Worm (Caenorhabditis elegans) whole organism, L3 larva: Measurements from ENCODE around the gene srw-29.

ENCODE experiments used
- R02D3.7 ChIP-seq: fragments of 150-350 bp; optimal IDR thresholded peaks from 2 replicates; lab custom pipeline; 2014; ENCODE audit warnings: missing biosample characterization, missing genetic modification characterization
- aly-2 ChIP-seq: fragments of 150-350 bp; optimal IDR thresholded peaks from 2 replicates; lab custom pipeline; 2014; ENCODE audit warnings: missing biosample characterization, missing genetic modification characterization
- ama-1 ChIP-seq: fragments of 150-350 bp; optimal IDR thresholded peaks from 2 replicates; lab custom pipeline; 2018
- ceh-16 ChIP-seq: sonication (generic microtip); optimal IDR thresholded peaks from 2 replicates; lab custom pipeline; 2017; ENCODE audit warnings: missing biosample characterization, missing genetic modification characterization
- ceh-28 ChIP-seq: fragments of 150-350 bp; optimal IDR thresholded peaks from 2 replicates; lab custom pipeline; 2014; ENCODE audit warnings: missing biosample characterization, missing genetic modification reagents, missing genetic modification characterization
- ceh-82 ChIP-seq: fragments of 150-350 bp; optimal IDR thresholded peaks from 2 replicates; lab custom pipeline; 2014; ENCODE audit warnings: missing biosample characterization, missing genetic modification characterization
- ceh-9 ChIP-seq: sonication (generic microtip); optimal IDR thresholded peaks from 2 replicates; lab custom pipeline; 2018; ENCODE audit warnings: missing biosample characterization, missing genetic modification characterization
- daf-12 ChIP-seq: fragments of 150-350 bp; optimal IDR thresholded peaks from 2 replicates; lab custom pipeline; 2014; ENCODE audit warnings: missing biosample characterization, missing genetic modification reagents, missing genetic modification characterization
- egl-27 ChIP-seq: sonication (generic microtip); optimal IDR thresholded peaks from 4 replicates; lab custom pipeline; 2017; ENCODE audit warnings: missing biosample characterization, missing genetic modification reagents, missing genetic modification characterization
- egl-5 ChIP-seq: fragments of 150-350 bp; optimal IDR thresholded peaks from 2 replicates; lab custom pipeline; 2017; ENCODE audit warnings: missing biosample characterization, missing genetic modification reagents, missing genetic modification characterization, inconsistent platforms
- elt-1 ChIP-seq: fragments of 150-350 bp; optimal IDR thresholded peaks from 2 replicates; lab custom pipeline; 2014; ENCODE audit warnings: missing biosample characterization, missing genetic modification characterization
- elt-2 ChIP-seq: sonication (generic microtip); optimal IDR thresholded peaks from 2 replicates; lab custom pipeline; 2016; ENCODE audit warnings: missing genetic modification reagents, mild to moderate bottlenecking, missing genetic modification characterization, missing compliant biosample characterization
- elt-3 ChIP-seq, 3 experiments: fragments of 150-350 bp in 1 of 3; sonication (generic microtip) in 2 of 3; optimal IDR thresholded peaks; 2 replicates in 2 of 3; 4 replicates in 1 of 3; lab custom pipeline; 2014 to 2017; ENCODE audit warnings: missing biosample characterization in 3 of 3, missing genetic modification characterization in 3 of 3
- eor-1 ChIP-seq, 2 experiments: fragments of 150-350 bp; optimal IDR thresholded peaks; 2 replicates each; lab custom pipeline; 2014 to 2018; ENCODE audit warnings: missing biosample characterization in 2 of 2, missing genetic modification characterization in 2 of 2
- fkh-2 ChIP-seq: fragments of 150-350 bp; optimal IDR thresholded peaks from 2 replicates; lab custom pipeline; 2014; ENCODE audit warnings: missing biosample characterization, missing genetic modification reagents, missing genetic modification characterization
- hmg-11 ChIP-seq: sonication (generic microtip); optimal IDR thresholded peaks from 2 replicates; lab custom pipeline; 2016; ENCODE audit warnings: missing genetic modification characterization, missing compliant biosample characterization
- lin-15B ChIP-seq: fragments of 150-350 bp; optimal IDR thresholded peaks from 2 replicates; lab custom pipeline; 2014; ENCODE audit warnings: missing biosample characterization, missing genetic modification characterization
- lin-39 ChIP-seq: fragments of 150-350 bp; optimal IDR thresholded peaks from 2 replicates; lab custom pipeline; 2018; ENCODE audit warnings: missing biosample characterization, missing genetic modification reagents, missing genetic modification characterization
- lsy-12 ChIP-seq: sonication (generic microtip); optimal IDR thresholded peaks from 2 replicates; lab custom pipeline; 2016; ENCODE audit warnings: mild to moderate bottlenecking, missing genetic modification characterization, missing compliant biosample characterization
- mml-1 ChIP-seq: fragments of 150-350 bp; sonication (generic microtip); optimal IDR thresholded peaks from 3 replicates; lab custom pipeline; 2014; ENCODE audit warnings: missing biosample characterization, missing genetic modification characterization
- nfya-1 ChIP-seq: sonication (generic microtip); optimal IDR thresholded peaks from 2 replicates; lab custom pipeline; 2017; ENCODE audit warnings: missing genetic modification characterization, mild to moderate bottlenecking, missing compliant biosample characterization, antibody characterized with exemption, moderate library complexity; ENCODE audit not compliant: insufficient read depth
- nhr-11 ChIP-seq: fragments of 150-350 bp; optimal IDR thresholded peaks from 2 replicates; lab custom pipeline; 2014; ENCODE audit warnings: missing biosample characterization, missing genetic modification characterization
- nhr-23 ChIP-seq: fragments of 150-350 bp; optimal IDR thresholded peaks from 2 replicates; lab custom pipeline; 2014; ENCODE audit warnings: missing biosample characterization, missing genetic modification reagents, missing genetic modification characterization
- nhr-237 ChIP-seq: fragments of 150-350 bp; optimal IDR thresholded peaks from 2 replicates; lab custom pipeline; 2014; ENCODE audit warnings: missing biosample characterization, missing genetic modification characterization
- nhr-43 ChIP-seq: sonication (generic microtip); optimal IDR thresholded peaks from 2 replicates; lab custom pipeline; 2016; ENCODE audit warnings: mild to moderate bottlenecking, missing genetic modification characterization, missing compliant biosample characterization; ENCODE audit not compliant: poor library complexity, severe bottlenecking
- nhr-67 ChIP-seq: fragments of 150-350 bp; optimal IDR thresholded peaks from 2 replicates; lab custom pipeline; 2014; ENCODE audit warnings: missing biosample characterization, missing genetic modification characterization
- nhr-76 ChIP-seq: fragments of 150-350 bp; sonication (generic microtip); optimal IDR thresholded peaks from 5 replicates; lab custom pipeline; 2014; ENCODE audit warnings: missing biosample characterization, missing genetic modification characterization
- nhr-77 ChIP-seq: fragments of 150-350 bp; optimal IDR thresholded peaks from 2 replicates; lab custom pipeline; 2014; ENCODE audit warnings: missing biosample characterization, missing genetic modification characterization
- pha-4 ChIP-seq: fragments of 150-350 bp; optimal IDR thresholded peaks from 2 replicates; lab custom pipeline; 2014; ENCODE audit warnings: missing biosample characterization, missing genetic modification reagents, missing genetic modification characterization
- sea-2 ChIP-seq: fragments of 150-350 bp; sonication (generic microtip); optimal IDR thresholded peaks from 4 replicates; lab custom pipeline; 2014; ENCODE audit warnings: missing biosample characterization, missing genetic modification reagents, missing genetic modification characterization
- skn-1 ChIP-seq: fragments of 150-350 bp; optimal IDR thresholded peaks from 2 replicates; lab custom pipeline; 2014; ENCODE audit warnings: missing biosample characterization, missing genetic modification characterization
- snpc-4 ChIP-seq: fragments of 150-350 bp; optimal IDR thresholded peaks from 2 replicates; lab custom pipeline; 2014; ENCODE audit warnings: missing biosample characterization, missing genetic modification characterization
- tbx-2 ChIP-seq: sonication (generic microtip); optimal IDR thresholded peaks from 2 replicates; lab custom pipeline; 2016; ENCODE audit warnings: mild to moderate bottlenecking, missing genetic modification characterization, missing compliant biosample characterization
- unc-39 ChIP-seq: sonication (generic microtip); optimal IDR thresholded peaks from 4 replicates; lab custom pipeline; 2017; ENCODE audit warnings: missing biosample characterization, missing genetic modification characterization
- unc-62 ChIP-seq: fragments of 150-350 bp; sonication (generic microtip); optimal IDR thresholded peaks from 4 replicates; lab custom pipeline; 2014; ENCODE audit warnings: missing biosample characterization, missing genetic modification reagents, missing genetic modification characterization
- zag-1 ChIP-seq: fragments of 150-350 bp; optimal IDR thresholded peaks from 2 replicates; lab custom pipeline; 2014; ENCODE audit warnings: missing biosample characterization, missing genetic modification characterization
- ztf-11 ChIP-seq: fragments of 150-350 bp; optimal IDR thresholded peaks from 2 replicates; lab custom pipeline; 2014; ENCODE audit warnings: missing biosample characterization, missing genetic modification characterization

srw-29 gene

DNA sequence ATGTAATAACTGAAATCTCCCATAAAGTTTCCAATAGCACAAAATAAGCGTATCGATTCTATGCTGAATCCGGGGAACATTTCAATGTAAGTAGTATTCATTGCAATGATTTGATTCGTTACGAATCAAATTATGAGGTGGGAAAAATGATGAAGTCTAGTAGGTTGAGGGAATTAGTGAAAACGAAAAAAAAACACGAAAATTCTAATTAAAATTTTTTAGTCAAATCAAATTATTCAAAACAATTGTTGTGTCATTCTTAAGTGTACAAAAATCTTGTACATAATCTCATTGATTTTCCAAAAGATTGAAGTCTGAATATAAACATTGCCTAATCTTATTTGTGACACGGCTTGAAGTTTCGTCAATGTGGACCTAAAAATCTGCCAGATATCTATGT, at the start of gene srw-29:
srw-29 (minus strand) TSS at position 101 of the 400 bp plus-strand sequence.
- no peak for TF ChIP-seq daf-12
- no peak for TF ChIP-seq pha-4 (tag; lab: Kevin White, UChicago)
- no peak for TF ChIP-seq mml-1 (tag; lab: Kevin White, UChicago)
- TF ChIP-seq ztf-11 (tag; lab: Kevin White, UChicago): no peak
- TF ChIP-seq ceh-9 (tag; lab: Kevin White, UChicago): no peak
- no peak for TF ChIP-seq nhr-23
- no peak for TF ChIP-seq ama-1 (lab: Kevin White, UChicago)
- TF ChIP-seq elt-1: no peak
- no peak for TF ChIP-seq lin-39
- TF ChIP-seq ceh-28 (tag; lab: Kevin White, UChicago): no peak
- TF ChIP-seq zag-1 (tag; lab: Kevin White, UChicago): no peak
- TF ChIP-seq skn-1 (tag; lab: Kevin White, UChicago): no peak
- TF ChIP-seq eor-1 (tag; optimal IDR thresholded peaks at IDR 0.05; lab: Kevin White, UChicago): no peak
- TF ChIP-seq nhr-77 (tag; lab: Kevin White, UChicago): no peak
- TF ChIP-seq hmg-11 (tag; lab: Kevin White, UChicago): no peak
- TF ChIP-seq nhr-76 (tag; lab: Kevin White, UChicago): no peak
- TF ChIP-seq lin-15B: no peak
- no peak for TF ChIP-seq ceh-16 (tag; lab: Kevin White, UChicago)

DNA sequence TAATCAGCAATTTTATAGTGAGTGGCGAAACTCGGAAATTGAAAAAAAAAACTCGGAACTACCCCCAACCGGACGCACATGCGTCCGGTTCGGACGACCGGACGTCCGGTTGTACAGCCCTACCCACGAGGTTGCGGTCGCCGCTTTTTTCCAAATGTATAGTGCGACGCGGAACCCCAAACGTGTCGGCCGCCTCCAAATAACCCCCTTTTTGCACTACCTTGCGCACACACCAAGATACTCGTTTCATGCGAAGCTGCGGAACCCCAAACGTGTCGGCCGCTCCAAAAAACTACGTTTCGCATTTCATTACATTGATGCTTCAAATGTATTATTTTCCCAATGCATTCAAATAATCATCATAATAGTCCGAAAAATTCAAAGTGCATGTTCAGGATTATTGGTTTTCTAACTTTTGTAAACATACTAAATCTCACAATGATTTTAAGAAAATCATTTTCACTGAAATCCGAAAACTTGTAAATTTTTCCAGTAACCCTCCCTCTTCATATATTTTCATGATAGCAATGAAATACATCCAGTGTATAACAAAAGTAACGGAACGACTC, 47.8 kb upstream of the srw-29 start, which contains the start of gene srw-35:
srw-35 (plus strand) TSS at position 519 of the 569 bp plus-strand sequence.
- TF ChIP-seq hmg-11 (tag; lab: Kevin White, UChicago) (no peak), nhr-77 (tag; lab: Kevin White, UChicago) (no peak), skn-1 (tag; lab: Kevin White, UChicago) (no peak), ceh-16 (tag; lab: Kevin White, UChicago) (no peak), mml-1 (tag; lab: Kevin White, UChicago) (no peak), nhr-67 (tag; lab: Kevin White, UChicago) (no peak), lsy-12 (tag; lab: Kevin White, UChicago) (no peak), snpc-4 (tag; lab: Kevin White, UChicago) (no peak), tbx-2 (tag; lab: Kevin White, UChicago) (no peak), elt-2 (tag; lab: Kevin White, UChicago) (no peak), nhr-237 (no peak), egl-27 (tag; lab: Kevin White, UChicago) (no peak), unc-62 (GFP tag; lab: Kevin White, UChicago) (no peak), egl-5 (tag; lab: Kevin White, UChicago) (no peak)

DNA sequence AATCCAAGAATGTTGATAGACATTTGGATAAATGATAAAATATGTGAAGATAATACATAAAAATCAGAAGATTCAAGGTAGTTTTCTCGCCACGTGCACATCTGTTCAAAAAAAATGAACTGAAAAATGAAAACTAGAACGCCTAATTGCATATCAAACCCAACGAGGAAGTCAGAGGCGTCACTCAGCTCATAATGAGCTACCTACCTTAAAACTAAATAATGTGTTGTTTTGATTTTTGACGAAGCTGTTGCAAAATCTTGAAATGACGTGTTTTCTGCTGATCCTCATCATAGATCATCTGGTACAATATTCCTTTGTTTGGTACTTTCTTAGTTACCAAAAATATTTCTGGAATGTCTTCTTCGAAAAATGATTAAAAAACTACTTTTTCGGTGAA, 46.6 kb upstream of the srw-29 start, which contains the start of gene srh-138:
srh-138 (minus strand) TSS at position 101 of the 400 bp plus-strand sequence.
- no peak for TF ChIP-seq elt-3 (tag; optimal IDR thresholded peaks at IDR 0.05; lab: Kevin White, UChicago)
- TF ChIP-seq egl-5 (tag; lab: Kevin White, UChicago): no peak
- TF ChIP-seq nhr-67 (tag; lab: Kevin White, UChicago): no peak
- no peak for TF ChIP-seq ceh-82 (tag; lab: Kevin White, UChicago)
- no peak for TF ChIP-seq unc-39
- TF ChIP-seq sea-2: no peak
- no peak for TF ChIP-seq nfya-1 (tag; lab: Kevin White, UChicago)
- TF ChIP-seq nhr-237: no peak
- no peak for TF ChIP-seq lin-39
- no peak for TF ChIP-seq ceh-28 (tag; lab: Kevin White, UChicago)
- no peak for TF ChIP-seq pha-4 (tag; lab: Kevin White, UChicago)
- TF ChIP-seq aly-2 (tag; lab: Kevin White, UChicago): no peak
- TF ChIP-seq R02D3.7: no peak
- TF ChIP-seq eor-1 (tag; optimal IDR thresholded peaks at IDR 0.05; lab: Kevin White, UChicago): no peak
- no peak for TF ChIP-seq nhr-43 (tag; lab: Kevin White, UChicago)
- no peak for TF ChIP-seq mml-1 (tag; lab: Kevin White, UChicago)
- no peak for TF ChIP-seq lsy-12 (tag; lab: Kevin White, UChicago)
- TF ChIP-seq ztf-11 (tag; lab: Kevin White, UChicago): no peak

DNA sequence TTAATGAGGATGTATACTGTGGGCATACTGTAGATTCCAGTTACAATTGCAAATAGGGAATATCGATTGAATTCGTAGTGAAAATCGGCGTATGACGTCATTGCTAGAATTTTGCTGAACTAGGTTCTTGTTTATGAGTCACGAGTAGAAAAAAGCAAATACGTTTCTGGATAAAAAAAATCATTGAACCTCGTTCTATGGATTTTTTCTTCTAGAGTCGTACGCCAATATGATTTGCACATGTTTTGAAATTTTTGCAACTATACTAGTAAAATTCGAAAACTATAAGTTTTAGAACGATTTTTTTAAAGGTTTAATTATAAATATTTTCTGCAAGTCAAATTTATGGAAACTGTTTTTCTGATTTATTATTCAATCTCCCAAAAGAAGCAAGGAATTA, 43.5 kb upstream of the srw-29 start, which contains the start of gene sru-44:
sru-44 (minus strand) TSS at position 101 of the 400 bp plus-strand sequence.
- TF ChIP-seq lin-39 (no peak), egl-27 (tag; lab: Kevin White, UChicago) (no peak), fkh-2 (tag; lab: Kevin White, UChicago) (no peak), ceh-28 (tag; lab: Kevin White, UChicago) (no peak), nfya-1 (tag; lab: Kevin White, UChicago) (no peak), zag-1 (tag; lab: Kevin White, UChicago) (no peak), nhr-67 (tag; lab: Kevin White, UChicago) (no peak), nhr-11 (tag; lab: Kevin White, UChicago) (no peak), elt-3 (tag; optimal IDR thresholded peaks at IDR 0.05; lab: Kevin White, UChicago) (no peak), snpc-4 (tag; lab: Kevin White, UChicago) (no peak), elt-2 (tag; lab: Kevin White, UChicago) (no peak)
